Fruit fly (Drosophila melanogaster) whole organism, embryonic: ENCODE data around the gene CG14326.

Experiments
- Awh ChIP-seq: fragments of 200-800 bp; sonication (Bioruptor generic); IDR thresholded peaks from 2 replicates; pipeline ENCODE4, ENCODE4 v1.3.6; 2022; ENCODE audit warnings: missing biosample characterization, missing genetic modification characterization
- BtbVII ChIP-seq: fragments of 200-800 bp; sonication (Bioruptor generic); optimal IDR thresholded peaks from 3 replicates; lab custom pipeline; 2017; ENCODE audit warnings: missing biosample characterization, mild to moderate bottlenecking, missing genetic modification characterization
- CG10209 ChIP-seq: fragments of 200-800 bp; sonication (Bioruptor generic); optimal IDR thresholded peaks from 3 replicates; lab custom pipeline; 2017; ENCODE audit warnings: missing biosample characterization, mild to moderate bottlenecking, missing genetic modification characterization, missing genetic modification reagents
- CG10462 ChIP-seq: fragments of 200-800 bp; sonication (Bioruptor generic); optimal IDR thresholded peaks from 2 replicates; lab custom pipeline; 2016; ENCODE audit warnings: missing biosample characterization, missing genetic modification characterization
- CG10565 ChIP-seq: fragments of 200-800 bp; sonication (Bioruptor generic); optimal IDR thresholded peaks from 3 replicates; lab custom pipeline; 2016; ENCODE audit warnings: missing biosample characterization, mild to moderate bottlenecking, missing genetic modification characterization
- CG11695 ChIP-seq: fragments of 200-800 bp; sonication (Bioruptor generic); IDR thresholded peaks from 3 replicates; pipeline ENCODE4 v1.3.6; 2022; ENCODE audit warnings: missing biosample characterization, missing genetic modification characterization
- CG12236 ChIP-seq: fragments of 200-800 bp; sonication (Bioruptor generic); optimal IDR thresholded peaks from 2 replicates; lab custom pipeline; 2016; ENCODE audit warnings: missing biosample characterization, missing genetic modification characterization
- CG13123 ChIP-seq: fragments of 200-800 bp; sonication (Bioruptor generic); optimal IDR thresholded peaks from 2 replicates; lab custom pipeline; 2016; ENCODE audit warnings: missing biosample characterization, missing genetic modification characterization
- CG13287 ChIP-seq: fragments of 200-800 bp; sonication (Bioruptor generic); IDR thresholded peaks from 2 replicates; pipeline ENCODE4 v1.3.6; 2022; ENCODE audit warnings: missing biosample characterization, missing genetic modification characterization; ENCODE audit not compliant: partially characterized antibody
- CG1792 ChIP-seq: fragments of 200-800 bp; sonication (Bioruptor generic); optimal IDR thresholded peaks from 2 replicates; lab custom pipeline; 2016; ENCODE audit warnings: missing biosample characterization, missing genetic modification characterization
- CG2875 ChIP-seq: fragments of 200-800 bp; sonication (Bioruptor generic); optimal IDR thresholded peaks from 2 replicates; lab custom pipeline; 2017; ENCODE audit warnings: missing biosample characterization, mild to moderate bottlenecking, missing genetic modification characterization, missing genetic modification reagents
- CG30020 ChIP-seq: fragments of 200-800 bp; optimal IDR thresholded peaks from 2 replicates; lab custom pipeline; 2019; ENCODE audit warnings: missing biosample characterization, mild to moderate bottlenecking, missing genetic modification characterization, moderate library complexity
- CG34224 ChIP-seq: fragments of 200-800 bp; sonication (Bioruptor generic); IDR thresholded peaks from 3 replicates; pipeline ENCODE4 v1.3.6; 2022; ENCODE audit warnings: missing biosample characterization, missing genetic modification characterization; ENCODE audit not compliant: partially characterized antibody
- CG3838 ChIP-seq: fragments of 200-800 bp; sonication (Bioruptor generic); optimal IDR thresholded peaks from 3 replicates; lab custom pipeline; 2016; ENCODE audit warnings: missing biosample characterization, missing genetic modification characterization
- CG3847 ChIP-seq: fragments of 200-800 bp; sonication (Bioruptor generic); IDR thresholded peaks from 2 replicates; pipeline ENCODE4 v1.3.6; 2022; ENCODE audit warnings: missing biosample characterization, missing genetic modification characterization
- CG6175 ChIP-seq: fragments of 200-800 bp; sonication (Bioruptor generic); IDR thresholded peaks from 3 replicates; pipeline ENCODE4 v1.3.6; 2022; ENCODE audit warnings: missing biosample characterization, missing genetic modification characterization
- CG7357 ChIP-seq: fragments of 200-800 bp; sonication (Bioruptor generic); IDR thresholded peaks from 3 replicates; pipeline ENCODE4 v1.3.6; 2022; ENCODE audit warnings: missing biosample characterization, missing genetic modification characterization
- CG8281 ChIP-seq: fragments of 200-800 bp; sonication (Bioruptor generic); optimal IDR thresholded peaks from 2 replicates; lab custom pipeline; 2018; ENCODE audit warnings: missing biosample characterization, mild to moderate bottlenecking, missing genetic modification characterization, moderate library complexity
- CG9437 ChIP-seq: fragments of 200-800 bp; sonication (Bioruptor generic); optimal IDR thresholded peaks from 2 replicates; lab custom pipeline; 2018; ENCODE audit warnings: missing biosample characterization, mild to moderate bottlenecking, missing genetic modification characterization
- CG9932 ChIP-seq: fragments of 200-800 bp; sonication (Bioruptor generic); IDR thresholded peaks from 2 replicates; pipeline ENCODE4 v1.3.6; 2022; ENCODE audit warnings: missing biosample characterization, missing genetic modification characterization
- Doc3 ChIP-seq: fragments of 200-800 bp; sonication (Bioruptor generic); IDR thresholded peaks from 3 replicates; pipeline ENCODE4 v1.3.6; 2022; ENCODE audit warnings: missing biosample characterization, missing genetic modification characterization; ENCODE audit not compliant: partially characterized antibody
- Eip74EF ChIP-seq, 2 experiments: fragments of 200-800 bp in 1 of 2; fragments of >200 bp in 1 of 2; sonication (Bioruptor generic) in 1 of 2; optimal IDR thresholded peaks; 2 replicates each; lab custom pipeline; 2017 to 2019; ENCODE audit warnings: missing biosample characterization in 2 of 2, missing genetic modification characterization in 2 of 2, mild to moderate bottlenecking in 1 of 2, moderate library complexity in 1 of 2
- H15 ChIP-seq: fragments of 200-800 bp; sonication (Bioruptor generic); IDR thresholded peaks from 3 replicates; pipeline ENCODE4 v1.3.6; 2022; ENCODE audit warnings: missing biosample characterization, missing genetic modification characterization
- Lpt ChIP-seq: fragments of >200 bp; optimal IDR thresholded peaks from 2 replicates; lab custom pipeline; 2018; ENCODE audit warnings: missing biosample characterization, missing genetic modification characterization
- NFAT ChIP-seq: fragments of 200-800 bp; sonication (Bioruptor generic); IDR thresholded peaks from 2 replicates; pipeline ENCODE4 v1.3.6; 2022; ENCODE audit warnings: missing biosample characterization, missing genetic modification characterization
- Pdp1 ChIP-seq, 2 experiments: fragments of 200-800 bp; sonication (Bioruptor generic); optimal IDR thresholded peaks; 3 replicates each; lab custom pipeline; 2016; ENCODE audit warnings: missing biosample characterization in 2 of 2, missing genetic modification characterization in 2 of 2, mild to moderate bottlenecking in 1 of 2, moderate library complexity in 1 of 2
- Ravus ChIP-seq: fragments of 200-800 bp; sonication (Bioruptor generic); IDR thresholded peaks from 2 replicates; pipeline ENCODE4 v1.3.6; 2022; ENCODE audit warnings: missing biosample characterization, missing genetic modification characterization
- Rx ChIP-seq: fragments of 200-800 bp; sonication (Bioruptor generic); IDR thresholded peaks from 2 replicates; pipeline ENCODE4 v1.3.6; 2022; ENCODE audit warnings: missing biosample characterization, missing genetic modification characterization
- Taf1 ChIP-seq: fragments of 200-800 bp; sonication (Bioruptor generic); IDR thresholded peaks from 2 replicates; pipeline ENCODE4 v1.3.6; 2022; ENCODE audit warnings: missing biosample characterization, missing genetic modification characterization
- aop ChIP-seq: fragments of 200-800 bp; sonication (Bioruptor generic); IDR thresholded peaks from 2 replicates; pipeline ENCODE4 v1.3.6; 2022; ENCODE audit warnings: missing biosample characterization, missing genetic modification characterization
- chinmo ChIP-seq: fragments of 200-800 bp; sonication (Bioruptor generic); IDR thresholded peaks from 4 replicates; pipeline ENCODE4 v1.3.6; 2022; ENCODE audit warnings: missing biosample characterization, missing genetic modification characterization; ENCODE audit not compliant: partially characterized antibody
- dysf ChIP-seq: fragments of 200-800 bp; sonication (Bioruptor generic); IDR thresholded peaks from 3 replicates; pipeline ENCODE4 v1.3.6; 2022; ENCODE audit warnings: missing biosample characterization, missing genetic modification characterization
- eve ChIP-seq, 2 experiments: fragments of >200 bp; optimal IDR thresholded peaks; 2 replicates each; lab custom pipeline; 2017; ENCODE audit warnings: missing biosample characterization in 2 of 2, missing genetic modification characterization in 2 of 2
- ewg ChIP-seq: fragments of 200-800 bp; sonication (Bioruptor generic); optimal IDR thresholded peaks from 3 replicates; lab custom pipeline; 2017; ENCODE audit warnings: mild to moderate bottlenecking, missing biosample characterization, missing genetic modification reagents, missing genetic modification characterization
- lola ChIP-seq, 3 experiments: fragments of >200 bp in 2 of 3; fragments of 200-800 bp in 1 of 3; sonication (Bioruptor generic) in 1 of 3; optimal IDR thresholded peaks; 2 replicates each; lab custom pipeline; 2017 to 2019; ENCODE audit warnings: missing biosample characterization in 3 of 3, missing genetic modification characterization in 3 of 3, mild to moderate bottlenecking in 1 of 3, moderate library complexity in 1 of 3
- luna ChIP-seq: fragments of 200-800 bp; sonication (Bioruptor generic); optimal IDR thresholded peaks from 2 replicates; lab custom pipeline; 2016; ENCODE audit warnings: missing biosample characterization, missing genetic modification characterization
- nau ChIP-seq: fragments of 200-800 bp; sonication (Bioruptor generic); optimal IDR thresholded peaks from 3 replicates; lab custom pipeline; 2017; ENCODE audit warnings: missing biosample characterization, mild to moderate bottlenecking, missing genetic modification characterization, missing genetic modification reagents
- nerfin-1 ChIP-seq: fragments of 200-800 bp; sonication (Bioruptor generic); optimal IDR thresholded peaks from 3 replicates; lab custom pipeline; 2019; ENCODE audit warnings: missing biosample characterization, mild to moderate bottlenecking, missing genetic modification characterization, moderate library complexity
- nom ChIP-seq: fragments of 200-800 bp; sonication (Bioruptor generic); optimal IDR thresholded peaks from 2 replicates; lab custom pipeline; 2017; ENCODE audit warnings: missing biosample characterization, missing genetic modification characterization, mild to moderate bottlenecking, moderate library complexity, missing genetic modification reagents
- oc ChIP-seq: fragments of 200-800 bp; sonication (Bioruptor generic); optimal IDR thresholded peaks from 2 replicates; lab custom pipeline; 2018; ENCODE audit warnings: missing biosample characterization, mild to moderate bottlenecking, missing genetic modification characterization, moderate library complexity
- pho ChIP-seq: fragments of 200-800 bp; sonication (Bioruptor generic); optimal IDR thresholded peaks from 2 replicates; lab custom pipeline; 2016; ENCODE audit warnings: missing biosample characterization, missing genetic modification characterization
- pita ChIP-seq: fragments of 200-800 bp; sonication (Bioruptor generic); optimal IDR thresholded peaks from 2 replicates; lab custom pipeline; 2017; ENCODE audit warnings: missing biosample characterization, mild to moderate bottlenecking, missing genetic modification characterization
- repo ChIP-seq: fragments of 200-800 bp; sonication (Bioruptor generic); optimal IDR thresholded peaks from 2 replicates; lab custom pipeline; 2016; ENCODE audit warnings: missing biosample characterization, missing genetic modification characterization
- run ChIP-seq: fragments of 200-800 bp; sonication (Bioruptor generic); optimal IDR thresholded peaks from 3 replicates; lab custom pipeline; 2018; ENCODE audit warnings: missing biosample characterization, mild to moderate bottlenecking, missing genetic modification characterization
- sc ChIP-seq, 3 experiments: fragments of >200 bp in 2 of 3; fragments of 200-800 bp in 1 of 3; sonication (Bioruptor generic) in 1 of 3; optimal IDR thresholded peaks; 2 replicates in 2 of 3; 3 replicates in 1 of 3; lab custom pipeline; 2017; ENCODE audit warnings: mild to moderate bottlenecking in 1 of 3, missing biosample characterization in 1 of 3, missing genetic modification characterization in 1 of 3, missing genetic modification reagents in 1 of 3
- slbo ChIP-seq: fragments of 200-800 bp; sonication (Bioruptor generic); IDR thresholded peaks from 2 replicates; pipeline ENCODE4 v1.3.6; 2022; ENCODE audit warnings: missing biosample characterization, missing genetic modification characterization
- so ChIP-seq: fragments of 200-800 bp; sonication (Bioruptor generic); IDR thresholded peaks from 3 replicates; pipeline ENCODE4 v1.3.6; 2022; ENCODE audit warnings: missing biosample characterization, missing genetic modification characterization
- stwl ChIP-seq: fragments of 200-800 bp; sonication (Bioruptor generic); optimal IDR thresholded peaks from 3 replicates; lab custom pipeline; 2018; ENCODE audit warnings: missing biosample characterization, mild to moderate bottlenecking, missing genetic modification characterization, moderate library complexity
- zfh1 ChIP-seq: fragments of 200-800 bp; sonication (Bioruptor generic); IDR thresholded peaks from 3 replicates; pipeline ENCODE4 v1.3.6; 2022; ENCODE audit warnings: missing biosample characterization, missing genetic modification characterization

Gene CG14326

DNA sequence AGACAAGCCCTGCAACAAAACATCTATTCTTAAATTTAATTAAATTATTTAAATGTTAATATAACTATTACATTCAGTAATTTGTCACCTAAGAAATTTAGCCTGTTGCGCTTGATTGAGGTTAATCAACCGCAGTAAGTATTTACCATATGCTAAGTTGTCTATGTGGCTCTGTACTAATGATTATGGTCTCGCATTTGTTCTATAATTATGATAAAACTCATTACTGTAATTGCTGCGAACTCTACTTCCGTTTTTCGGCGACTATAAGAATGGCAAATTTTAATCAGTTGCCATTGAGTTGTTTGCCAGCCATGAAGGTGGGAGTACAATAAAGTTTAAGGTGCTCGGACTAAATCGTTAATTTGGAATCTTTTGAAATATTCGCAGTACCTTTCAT lies 6.3 kb upstream of the CG14326 start, which contains the start of gene CG34281:
TSS of gene CG34281 (plus strand) at position 301 of the 400 bp plus-strand sequence.
- TF ChIP-seq Lpt (no peak), CG11695 (GFP tag; lab: Robert Waterston, UW) (no peak), CG7357 (GFP tag; lab: Robert Waterston, UW) (no peak), CG10462 (no peak), CG10209 (GFP tag; lab: Kevin White, UChicago) (no peak), luna (GFP tag; lab: Kevin White, UChicago) (no peak), zfh1 (GFP tag; lab: Robert Waterston, UW) (no peak), repo (no peak)

dm6 chr3R:17613549-17613948 lies 5.4 kb upstream of the CG14326 start, which contains the start of gene CG14327:
Gene CG14327 (plus strand): TSS chr3R:17613709.
- TF ChIP-seq Awh (GFP tag; lab: Robert Waterston, UW) (0 out of 2 replicates have a peak, but pooled peaks have one; percentile 37), Taf1 (GFP tag; lab: Robert Waterston, UW) (no peak), run (tag; lab: Kevin White, UChicago) (no peak), CG9932 (no peak), CG13123 (GFP tag; lab: Kevin White, UChicago) (no peak), Pdp1 (GFP tag; optimal IDR thresholded peaks at IDR 0.05; lab: Kevin White, UChicago) (peak in 1 of 2 experiments; percentile 79), CG12236 (GFP tag; lab: Kevin White, UChicago) (no peak), Rx (GFP tag; lab: Robert Waterston, UW) (no peak), pita (GFP tag; lab: Kevin White, UChicago) (no peak), NFAT (no peak), Doc3 (GFP tag; lab: Robert Waterston, UW) (no peak), dysf (no peak), ewg (GFP tag; lab: Kevin White, UChicago) (no peak), so (GFP tag; lab: Robert Waterston, UW) (0 out of 3 replicates have a peak, but pooled peaks have one; percentile 25), CG2875 (GFP tag; lab: Kevin White, UChicago) (no peak), H15 (GFP tag; lab: Robert Waterston, UW) (no peak), CG8281 (tag; lab: Kevin White, UChicago) (no peak), CG30020 (no peak), nom (GFP tag; lab: Kevin White, UChicago) (peak; percentile 47), CG1792 (GFP tag; lab: Kevin White, UChicago) (no peak), chinmo (0 out of 4 replicates have a peak, but pooled peaks have one; percentile 38), oc (peak; percentile 32)

DNA sequence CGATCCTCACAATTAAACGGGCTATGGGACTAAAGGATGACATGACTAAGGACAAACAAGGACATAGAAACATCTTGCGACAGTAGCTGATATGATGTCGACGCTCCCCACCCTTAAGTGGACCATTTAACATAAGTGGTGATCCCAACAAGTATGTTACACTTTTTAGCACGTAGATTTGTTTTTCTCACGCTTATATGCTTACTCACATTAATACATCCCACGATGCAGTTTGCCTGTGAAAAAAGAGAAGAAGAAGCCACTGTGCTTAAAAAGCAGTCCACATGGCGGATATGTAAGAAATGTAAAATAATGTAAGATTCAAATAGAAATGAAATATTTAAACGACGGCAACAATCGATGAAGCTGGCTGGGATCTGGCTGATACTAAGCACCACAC lies 3.8 kb upstream of the CG14326 start:
- no peak for TF ChIP-seq CG9437 (GFP tag; lab: Kevin White, UChicago)
- no peak for TF ChIP-seq sc (optimal IDR thresholded peaks at IDR 0.05; lab: Kevin White, UChicago)
- no peak for TF ChIP-seq sc (GFP tag; optimal IDR thresholded peaks at IDR 0.05; lab: Kevin White, UChicago)
- no peak for TF ChIP-seq Eip74EF (GFP tag; optimal IDR thresholded peaks at IDR 0.05; lab: Kevin White, UChicago)
- TF ChIP-seq pho (GFP tag; lab: Kevin White, UChicago) = no peak
- no peak for TF ChIP-seq CG3847 (GFP tag; lab: Robert Waterston, UW)
- TF ChIP-seq Ravus = no peak
- no peak for TF ChIP-seq CG10565 (GFP tag; lab: Kevin White, UChicago)
- TF ChIP-seq lola (GFP tag; optimal IDR thresholded peaks at IDR 0.05; lab: Kevin White, UChicago) = peak in 1 of 3 experiments; percentile 41
- TF ChIP-seq nerfin-1 = no peak
- no peak for TF ChIP-seq nau (GFP tag; lab: Kevin White, UChicago)
- no peak for TF ChIP-seq CG6175 (GFP tag; lab: Robert Waterston, UW)
- TF ChIP-seq slbo (GFP tag; lab: Robert Waterston, UW) = no peak
- no peak for TF ChIP-seq CG13287 (GFP tag; lab: Robert Waterston, UW)
- TF ChIP-seq repo = no peak
- TF ChIP-seq aop (GFP tag; lab: Robert Waterston, UW) = no peak
- no peak for TF ChIP-seq BtbVII (GFP tag; lab: Kevin White, UChicago)
- TF ChIP-seq eve (GFP tag; optimal IDR thresholded peaks at IDR 0.05; lab: Kevin White, UChicago) = peak in 1 of 2 experiments; percentile 52
- no peak for TF ChIP-seq CG34224 (GFP tag; lab: Robert Waterston, UW)
- TF ChIP-seq stwl (tag; lab: Kevin White, UChicago) = peak; percentile 21
- TF ChIP-seq CG3838 (GFP tag; lab: Kevin White, UChicago) = no peak
